Worm (Caenorhabditis elegans): Measurements from ENCODE around the gene ZK632.2.

Gene ZK632.2

DNA sequence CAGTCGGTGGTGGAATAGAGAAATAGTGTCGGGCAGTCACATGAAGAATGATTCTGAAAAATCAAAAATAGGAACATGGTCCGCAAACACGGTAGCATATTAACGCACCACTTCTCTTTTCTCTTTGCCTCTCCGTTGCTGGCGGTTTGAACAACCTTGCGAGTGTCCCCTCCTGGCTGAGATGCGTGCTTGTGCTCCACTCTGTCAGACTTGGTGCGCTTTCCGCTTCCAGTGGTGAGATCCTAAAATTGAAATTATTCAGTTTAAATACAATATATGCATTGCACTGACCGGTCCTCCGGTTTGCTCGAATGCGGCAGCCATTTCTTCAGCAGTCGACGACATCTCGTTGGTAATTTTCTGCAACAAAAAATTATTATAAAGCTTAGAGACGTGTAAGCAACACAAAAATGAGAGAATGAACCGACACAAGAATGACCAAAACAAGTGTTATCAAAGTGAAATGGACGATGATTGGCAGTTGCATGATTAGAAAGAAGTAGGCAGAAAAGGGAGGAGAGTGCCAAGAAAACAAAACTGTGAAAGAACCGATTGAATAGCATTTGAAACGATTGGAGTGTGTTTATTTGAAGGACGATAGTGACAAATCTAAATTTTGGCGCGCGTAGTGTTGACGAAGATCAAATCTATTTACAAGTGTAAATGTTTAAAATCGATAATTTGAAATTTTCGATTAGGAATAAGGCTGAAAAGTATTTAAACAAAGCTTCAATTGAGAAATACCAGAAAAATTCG lies 26.3 kb downstream of the ZK632.2 start, which contains the start of gene ZK632.9:
ZK632.9 (minus strand) TSS at position 360 of the 756 bp plus-strand sequence.
- no peak for TF ChIP-seq ceh-14 (tag; optimal IDR thresholded peaks at IDR 0.05)
- no peak for TF ChIP-seq ahr-1 (tag; optimal IDR thresholded peaks at IDR 0.05)
- TF ChIP-seq tbx-2 (tag; optimal IDR thresholded peaks at IDR 0.05), result peak; percentile 14

DNA sequence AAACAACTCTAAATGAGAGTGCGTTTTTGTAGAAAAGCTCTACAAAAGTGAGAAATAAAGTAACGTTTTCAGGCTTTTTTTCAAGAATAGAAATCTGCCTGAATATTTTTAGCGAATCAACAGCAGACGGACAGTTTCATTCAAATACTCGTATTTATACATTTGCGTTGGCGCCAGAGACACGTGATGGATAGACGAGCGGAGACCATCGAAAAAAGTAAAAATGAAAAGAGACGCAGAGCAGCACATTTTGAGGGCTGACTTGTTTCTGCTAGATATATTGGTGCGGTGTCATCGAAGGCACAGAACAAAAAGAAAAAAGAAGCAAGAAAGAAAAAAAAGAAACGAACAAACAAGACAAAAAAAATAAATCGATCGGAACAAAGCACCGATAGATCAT lies 27.1 kb downstream of the ZK632.2 start:
- peak; percentile 55 for TF ChIP-seq hlh-30 (tag; optimal IDR thresholded peaks at IDR 0.05; ENCODE audit: insufficient read depth)
- no peak for TF ChIP-seq odd-2 (tag; optimal IDR thresholded peaks at IDR 0.05)
- peak; percentile 3 for TF ChIP-seq nfya-1 (tag; optimal IDR thresholded peaks at IDR 0.05)

DNA sequence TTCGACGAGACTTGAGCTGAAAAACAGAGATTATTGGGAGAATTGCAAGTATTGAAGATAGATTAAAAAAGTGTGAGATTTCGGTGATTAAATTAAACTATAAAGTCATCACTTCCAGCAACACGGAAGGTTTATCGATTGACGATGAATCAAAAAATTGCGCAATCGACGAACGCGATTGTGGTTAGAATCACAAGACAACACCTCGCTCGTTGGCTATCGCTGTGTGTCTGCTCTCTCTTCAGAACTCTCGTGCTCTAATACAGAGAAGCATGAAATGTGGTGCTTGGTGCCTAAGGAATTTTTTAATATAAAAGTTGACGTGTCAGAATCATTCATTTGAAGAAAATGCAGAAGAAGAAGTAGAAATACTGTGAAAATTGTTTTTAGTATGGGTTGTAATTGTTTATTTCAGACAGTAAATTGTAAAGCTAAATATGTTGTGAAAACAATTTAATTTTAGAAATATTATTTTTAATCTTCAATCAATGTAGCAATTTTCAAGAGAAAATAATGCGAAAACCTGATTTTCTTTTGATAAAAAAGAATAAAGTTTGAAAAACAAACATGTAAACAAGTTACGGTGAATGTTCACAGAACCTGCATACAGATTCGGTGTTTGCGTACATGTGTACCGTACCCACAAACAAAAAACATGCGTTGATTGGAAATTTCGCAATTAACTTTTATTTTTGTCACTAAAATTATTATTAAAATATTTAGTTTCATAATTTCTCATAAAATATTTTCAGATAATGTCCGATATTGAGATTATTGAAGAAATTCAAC lies 28.4 kb downstream of the ZK632.2 start, which contains the start of the genes ZK632.10 and ZK632.11:
ZK632.10 (minus strand) TSS at position 560 of the 789 bp plus-strand sequence.
ZK632.11 (plus strand) TSS at position 753 of the 789 bp plus-strand sequence.
- TF ChIP-seq ceh-22 (tag; optimal IDR thresholded peaks at IDR 0.05) (no peak), dve-1 (tag; optimal IDR thresholded peaks at IDR 0.05) (no peak), nhr-232 (tag; optimal IDR thresholded peaks at IDR 0.05) (no peak), pax-1 (tag; optimal IDR thresholded peaks at IDR 0.05) (no peak), sox-4 (tag; optimal IDR thresholded peaks at IDR 0.05) (no peak), C38D4.7 (GFP tag; optimal IDR thresholded peaks at IDR 0.05) (no peak), ceh-48 (tag; optimal IDR thresholded peaks at IDR 0.05) (no peak), hlh-30 (tag; optimal IDR thresholded peaks at IDR 0.05; ENCODE audit: insufficient read depth) (peak; percentile 78), rnt-1 (tag; optimal IDR thresholded peaks at IDR 0.05) (peak; percentile 7), nfya-1 (tag; optimal IDR thresholded peaks at IDR 0.05) (peak; percentile 18)

DNA sequence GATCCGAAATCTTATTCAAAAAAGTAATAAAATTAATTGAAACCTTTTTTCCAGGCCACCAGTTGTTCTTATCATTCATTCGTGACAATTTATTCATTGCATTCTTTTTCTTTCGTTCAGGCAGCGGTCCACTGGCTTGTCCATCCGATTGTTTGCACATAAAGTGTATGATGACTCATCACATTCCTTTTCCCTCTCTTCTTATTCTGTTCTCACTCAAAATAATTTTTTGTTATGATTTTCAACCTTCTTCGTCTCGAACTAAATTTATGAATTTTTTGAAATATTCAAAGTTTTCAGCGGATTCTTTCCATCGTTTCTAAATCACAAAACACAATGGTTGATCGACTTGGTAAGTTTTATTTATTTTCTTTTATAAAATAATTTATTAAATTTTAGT lies 31.6 kb downstream of the ZK632.2 start, which contains the start of gene ZK632.12:
ZK632.12 (plus strand) TSS at position 301 of the 400 bp plus-strand sequence.
- no peak for TF ChIP-seq hlh-30 (tag; optimal IDR thresholded peaks at IDR 0.05; ENCODE audit: insufficient read depth)
- TF ChIP-seq lin-11 (tag; optimal IDR thresholded peaks at IDR 0.05), result no peak
- TF ChIP-seq C38D4.7 (GFP tag; optimal IDR thresholded peaks at IDR 0.05), result no peak
- TF ChIP-seq unc-3 (GFP tag; conservative IDR thresholded peaks at IDR 0.05), result no peak
- no peak for TF ChIP-seq unc-3 (tag; optimal IDR thresholded peaks at IDR 0.05)
- TF ChIP-seq odd-2 (tag; optimal IDR thresholded peaks at IDR 0.05), result no peak
- TF ChIP-seq pha-4 (tag; optimal IDR thresholded peaks at IDR 0.05), result no peak
- TF ChIP-seq pat-9 (tag; optimal IDR thresholded peaks at IDR 0.05), result no peak
- TF ChIP-seq F13H6.1 (tag; optimal IDR thresholded peaks at IDR 0.05), result no peak
- TF ChIP-seq unc-55 (GFP tag; optimal IDR thresholded peaks at IDR 0.05), result no peak

DNA sequence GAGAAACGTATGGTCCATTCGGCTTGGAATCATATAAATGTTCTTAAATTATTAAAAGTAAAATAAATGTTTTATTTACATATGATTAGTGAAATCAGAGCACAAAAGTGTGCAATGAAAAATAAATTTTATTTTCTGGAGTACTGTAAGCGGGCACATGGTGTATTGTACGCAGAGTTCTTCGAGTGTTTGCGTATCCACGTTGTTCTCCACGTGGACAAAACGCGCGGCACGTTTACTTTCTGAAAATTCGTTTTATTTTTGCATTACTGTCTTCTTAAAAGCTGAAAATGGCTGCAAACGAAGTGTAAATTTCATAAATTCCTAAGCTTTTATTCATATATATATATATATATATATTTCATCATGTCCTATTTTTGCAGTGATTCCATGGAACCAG lies 33.7 kb downstream of the ZK632.2 start:
- TF ChIP-seq ets-4 (tag; optimal IDR thresholded peaks at IDR 0.05) (no peak), elt-2 (tag; optimal IDR thresholded peaks at IDR 0.05) (no peak), elt-4 (tag; optimal IDR thresholded peaks at IDR 0.05) (no peak), fkh-10 (GFP tag; optimal IDR thresholded peaks at IDR 0.05) (no peak), F13H6.1 (tag; optimal IDR thresholded peaks at IDR 0.05) (no peak), pha-2 (tag; optimal IDR thresholded peaks at IDR 0.05) (no peak), madf-2 (tag; optimal IDR thresholded peaks at IDR 0.05) (no peak), tbx-7 (tag; optimal IDR thresholded peaks at IDR 0.05) (no peak), hlh-6 (tag; optimal IDR thresholded peaks at IDR 0.05) (no peak), T23F11.4 (GFP tag; optimal IDR thresholded peaks at IDR 0.05) (no peak), nhr-11 (tag; optimal IDR thresholded peaks at IDR 0.05) (no peak), hlh-13 (GFP tag; optimal IDR thresholded peaks at IDR 0.05) (no peak), eyg-1 (tag; optimal IDR thresholded peaks at IDR 0.05) (no peak), npax-4 (tag; optimal IDR thresholded peaks at IDR 0.05) (no peak), mec-3 (tag; optimal IDR thresholded peaks at IDR 0.05; ENCODE audit: borderline replicate concordance) (no peak), nhr-232 (tag; optimal IDR thresholded peaks at IDR 0.05) (no peak), syd-9 (tag; optimal IDR thresholded peaks at IDR 0.05) (no peak), ceh-14 (tag; optimal IDR thresholded peaks at IDR 0.05) (no peak)
